Fruit fly (Drosophila melanogaster) whole organism, wandering third instar larva: ENCODE measurements around the gene CG8036.

Source experiments
- Abd-B ChIP-seq: fragments of >200 bp; optimal IDR thresholded peaks from 2 replicates; lab custom pipeline; 2017; ENCODE audit warnings: missing biosample characterization, missing genetic modification characterization
- CG32264 ChIP-seq: fragments of 200-800 bp; sonication (Bioruptor generic); optimal IDR thresholded peaks from 2 replicates; lab custom pipeline; 2016; ENCODE audit warnings: missing biosample characterization, missing genetic modification characterization
- CG9705 ChIP-seq: fragments of 200-800 bp; sonication (Bioruptor generic); optimal IDR thresholded peaks from 2 replicates; lab custom pipeline; 2018; ENCODE audit warnings: missing biosample characterization, mild to moderate bottlenecking, missing genetic modification characterization
- CrebA ChIP-seq: fragments of 200-800 bp; sonication (Bioruptor generic); optimal IDR thresholded peaks from 2 replicates; lab custom pipeline; 2016; ENCODE audit warnings: missing biosample characterization, mild to moderate bottlenecking, missing genetic modification characterization, borderline replicate concordance
- Dfd ChIP-seq: fragments of >200 bp; optimal IDR thresholded peaks from 2 replicates; lab custom pipeline; 2017; ENCODE audit warnings: missing biosample characterization, missing genetic modification characterization
- Dif ChIP-seq: fragments of 200-275, 200-300 bp; sonication (Bioruptor generic); optimal IDR thresholded peaks from 2 replicates; lab custom pipeline; 2018; ENCODE audit warnings: missing biosample characterization, missing genetic modification characterization; ENCODE audit not compliant: partially characterized antibody
- GATAd ChIP-seq: sonication (Bioruptor generic); optimal IDR thresholded peaks from 2 replicates; lab custom pipeline; 2016; ENCODE audit warnings: missing biosample characterization, missing genetic modification characterization
- HLH106 ChIP-seq: fragments of 200-800 bp; optimal IDR thresholded peaks from 3 replicates; lab custom pipeline; 2019; ENCODE audit warnings: missing biosample characterization, mild to moderate bottlenecking, missing genetic modification characterization, moderate library complexity
- Mio ChIP-seq: sonication (Bioruptor generic); optimal IDR thresholded peaks from 2 replicates; lab custom pipeline; 2016; ENCODE audit warnings: missing biosample characterization, missing genetic modification characterization
- Myc ChIP-seq: fragments of >200 bp; optimal IDR thresholded peaks from 2 replicates; lab custom pipeline; 2017
- N ChIP-seq: fragments of >200 bp; optimal IDR thresholded peaks from 2 replicates; lab custom pipeline; 2018; ENCODE audit warnings: missing biosample characterization, missing external identifiers, missing genetic modification characterization
- OdsH ChIP-seq: fragments of 200-800 bp; sonication (Bioruptor generic); optimal IDR thresholded peaks from 2 replicates; lab custom pipeline; 2016; ENCODE audit warnings: missing biosample characterization, mild to moderate bottlenecking, missing genetic modification characterization
- Rel ChIP-seq, 2 experiments: fragments of 200-800 bp; sonication (Bioruptor generic) in 1 of 2; optimal IDR thresholded peaks; 2 replicates in 1 of 2; 3 replicates in 1 of 2; lab custom pipeline; 2016 to 2019; ENCODE audit warnings: mild to moderate bottlenecking in 2 of 2, missing biosample characterization in 2 of 2, missing genetic modification characterization in 2 of 2, moderate library complexity in 1 of 2
- br ChIP-seq: fragments of 200-800 bp; sonication (Bioruptor generic); optimal IDR thresholded peaks from 2 replicates; lab custom pipeline; 2016; ENCODE audit warnings: missing biosample characterization, missing genetic modification characterization
- dl ChIP-seq, 2 experiments: fragments of 175-275, 200-275 bp in 1 of 2; fragments of 200-275 bp in 1 of 2; sonication (Bioruptor generic); optimal IDR thresholded peaks; lab custom pipeline; 2018; ENCODE audit warnings: mild to moderate bottlenecking in 2 of 2, missing biosample characterization in 2 of 2, missing genetic modification characterization in 2 of 2, moderate library complexity in 2 of 2; ENCODE audit not compliant: partially characterized antibody in 2 of 2, insufficient read depth in 1 of 2
- dsf ChIP-seq: sonication (Bioruptor generic); optimal IDR thresholded peaks from 2 replicates; lab custom pipeline; 2016; ENCODE audit warnings: missing biosample characterization, missing genetic modification characterization, borderline replicate concordance
- ey ChIP-seq: fragments of 200-800 bp; sonication (Bioruptor generic); optimal IDR thresholded peaks from 2 replicates; lab custom pipeline; 2016; ENCODE audit warnings: missing biosample characterization, missing genetic modification characterization
- foxo ChIP-seq, 2 experiments: fragments of 200-800 bp; sonication (Bioruptor generic); optimal IDR thresholded peaks; 2 replicates in 1 of 2; 3 replicates in 1 of 2; lab custom pipeline; 2016 to 2017; ENCODE audit warnings: missing biosample characterization in 2 of 2, missing genetic modification characterization in 2 of 2
- fru ChIP-seq: fragments of 200-800 bp; sonication (Bioruptor generic); optimal IDR thresholded peaks from 3 replicates; lab custom pipeline; 2016; ENCODE audit warnings: missing biosample characterization, mild to moderate bottlenecking, missing genetic modification characterization
- jim ChIP-seq: fragments of 175-275, 200-325 bp; sonication (Bioruptor generic); optimal IDR thresholded peaks from 2 replicates; lab custom pipeline; 2016; ENCODE audit warnings: missing biosample characterization, mild to moderate bottlenecking, missing genetic modification characterization
- lola ChIP-seq: fragments of >200 bp; optimal IDR thresholded peaks from 2 replicates; lab custom pipeline; 2017; ENCODE audit warnings: missing biosample characterization, missing genetic modification characterization
- pan ChIP-seq: fragments of >200 bp; optimal IDR thresholded peaks from 2 replicates; lab custom pipeline; 2017
- psq ChIP-seq: fragments of 200-800 bp; sonication (Bioruptor generic); optimal IDR thresholded peaks from 3 replicates; lab custom pipeline; 2017; ENCODE audit warnings: missing biosample characterization, mild to moderate bottlenecking, missing genetic modification characterization, moderate library complexity
- rgr ChIP-seq: fragments of 200-800 bp; sonication (Bioruptor generic); optimal IDR thresholded peaks from 3 replicates; lab custom pipeline; 2016; ENCODE audit warnings: missing biosample characterization, mild to moderate bottlenecking, missing genetic modification characterization
- sv ChIP-seq: fragments of 200-800 bp; sonication (Bioruptor generic); optimal IDR thresholded peaks from 3 replicates; lab custom pipeline; 2016; ENCODE audit warnings: missing biosample characterization, missing genetic modification characterization
- tai ChIP-seq: sonication (Bioruptor generic); optimal IDR thresholded peaks from 2 replicates; lab custom pipeline; 2016; ENCODE audit warnings: missing biosample characterization, missing genetic modification characterization
- usp ChIP-seq: fragments of >200 bp; optimal IDR thresholded peaks from 2 replicates; lab custom pipeline; 2017; ENCODE audit warnings: missing biosample characterization, missing genetic modification characterization

CG8036 gene

DNA sequence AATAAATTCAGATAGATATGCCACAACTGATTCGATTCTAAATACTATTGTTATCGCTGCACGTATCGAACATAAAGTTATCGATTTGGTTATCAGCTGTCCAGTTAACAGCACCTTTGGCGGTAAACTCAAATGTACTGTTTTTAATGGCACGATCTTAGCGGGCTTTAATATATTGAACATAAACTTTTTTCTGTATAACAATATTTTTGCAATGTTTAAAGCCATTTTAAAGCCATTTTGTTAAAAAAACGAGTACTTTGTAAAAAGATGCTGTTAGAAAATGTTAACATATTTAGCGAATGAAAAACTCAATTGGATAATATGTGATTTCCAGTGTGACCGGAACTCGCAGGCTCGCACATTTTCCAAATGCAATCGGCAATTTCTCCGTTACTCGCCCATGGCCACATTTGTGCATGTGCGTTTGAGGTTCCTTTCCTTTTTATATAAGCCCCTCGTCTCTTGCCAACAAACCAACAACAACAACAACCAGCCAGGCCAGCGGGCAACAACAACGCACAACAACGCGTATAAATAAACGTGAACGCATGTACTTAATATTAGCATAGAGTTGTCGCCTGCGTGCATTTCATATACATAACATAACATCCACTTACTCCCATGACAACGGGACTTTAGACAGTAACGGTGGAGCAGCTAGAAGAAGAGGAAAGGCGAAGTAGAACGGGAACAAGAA lies 48.3 kb downstream of the CG8036 start, which contains the start of gene TMEM216:
TSS of gene TMEM216 (plus strand) at position 393 of the 700 bp plus-strand sequence.
- no peak for TF ChIP-seq fru (GFP tag; lab: Kevin White, UChicago)
- no peak for TF ChIP-seq lola
- TF ChIP-seq GATAd (GFP tag; lab: Kevin White, UChicago): no peak
- TF ChIP-seq psq (GFP tag; lab: Kevin White, UChicago): peak; percentile 2
- no peak for TF ChIP-seq foxo (GFP tag; optimal IDR thresholded peaks at IDR 0.05; lab: Kevin White, UChicago)
- no peak for TF ChIP-seq Rel (GFP tag; optimal IDR thresholded peaks at IDR 0.05; lab: Kevin White, UChicago)
- TF ChIP-seq Rel (tag; optimal IDR thresholded peaks at IDR 0.05; lab: Kevin White, UChicago): peak; percentile 58
- TF ChIP-seq rgr: peak; percentile 1

DNA sequence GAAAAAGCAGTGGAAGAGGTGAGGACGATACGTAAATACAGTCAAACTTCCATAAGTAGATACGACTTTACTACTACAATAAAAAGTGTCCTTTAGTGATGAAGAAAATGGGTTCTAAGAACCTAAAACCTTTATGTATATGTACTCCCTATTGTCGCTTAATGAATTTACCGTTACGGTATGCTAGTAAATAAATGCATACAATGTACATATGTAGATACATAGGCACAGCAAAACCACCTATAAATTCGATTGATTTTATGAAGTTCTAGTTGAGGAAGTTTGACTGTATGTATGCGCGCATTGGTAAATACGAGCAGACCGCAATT lies 48.8 kb downstream of the CG8036 start:
- TF ChIP-seq OdsH (peak; percentile 6), CG9705 (GFP tag; lab: Kevin White, UChicago) (no peak), ey (GFP tag; lab: Kevin White, UChicago) (peak; percentile 10)

DNA sequence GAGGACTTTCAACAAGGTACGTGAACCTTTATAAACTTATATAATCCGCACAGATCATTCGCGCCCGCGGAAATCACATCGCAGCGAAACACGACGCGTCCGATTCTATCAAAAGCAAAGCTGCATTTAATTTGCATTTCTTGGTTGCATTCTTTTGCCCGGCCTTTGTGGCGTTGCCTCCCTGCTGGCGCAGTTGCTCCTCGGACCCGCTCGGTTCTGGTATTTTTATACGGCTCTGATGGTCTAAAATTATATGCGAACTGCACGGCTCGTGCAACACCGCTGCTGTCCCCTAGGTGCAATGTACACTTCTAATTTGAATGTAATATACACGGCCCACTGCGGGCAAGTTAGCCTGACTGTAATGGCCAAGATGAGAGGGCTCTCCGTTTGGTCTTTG lies 50.7 kb downstream of the CG8036 start, which contains the start of gene Cks85A:
TSS of gene Cks85A (minus strand) at position 101 of the 400 bp plus-strand sequence.
- no peak for TF ChIP-seq CrebA (GFP tag; lab: Kevin White, UChicago)
- no peak for TF ChIP-seq Rel (GFP tag; optimal IDR thresholded peaks at IDR 0.05; lab: Kevin White, UChicago)
- TF ChIP-seq Rel (tag; optimal IDR thresholded peaks at IDR 0.05; lab: Kevin White, UChicago): peak; percentile 25

DNA sequence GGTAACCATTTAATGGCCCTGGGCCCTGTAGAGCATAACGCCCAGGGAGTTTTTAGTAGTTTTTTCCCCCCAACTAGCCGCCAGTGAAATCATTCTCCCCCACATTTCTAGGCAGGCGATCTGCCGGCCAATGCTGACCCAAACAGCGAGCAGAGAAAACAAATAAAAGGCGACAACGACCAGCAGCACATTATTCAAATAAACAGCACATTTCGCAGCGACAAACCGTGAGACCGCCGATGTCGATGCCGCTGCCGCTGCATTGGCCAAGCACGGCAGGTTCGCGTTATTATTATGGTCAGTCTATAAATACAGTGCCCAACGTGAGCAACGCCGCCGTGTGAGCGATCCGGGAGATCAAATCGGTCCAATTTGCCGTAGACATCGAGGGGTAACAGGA lies 51.2 kb downstream of the CG8036 start, which contains the start of gene CG11760:
TSS of gene CG11760 (plus strand) at position 301 of the 400 bp plus-strand sequence.
- TF ChIP-seq foxo (GFP tag; optimal IDR thresholded peaks at IDR 0.05; lab: Kevin White, UChicago) (no peak), dsf (GFP tag; lab: Kevin White, UChicago) (no peak), Mio (no peak), tai (GFP tag; lab: Kevin White, UChicago) (no peak), Dfd (GFP tag; lab: Kevin White, UChicago) (no peak), sv (GFP tag; lab: Kevin White, UChicago) (no peak), HLH106 (no peak), jim (GFP tag; lab: Kevin White, UChicago) (no peak), br (GFP tag; lab: Kevin White, UChicago) (no peak), CrebA (GFP tag; lab: Kevin White, UChicago) (no peak), Dif (GFP tag; lab: Kevin White, UChicago) (no peak), CG9705 (GFP tag; lab: Kevin White, UChicago) (no peak), Abd-B (GFP tag; lab: Kevin White, UChicago) (no peak), OdsH (no peak), lola (no peak), fru (GFP tag; lab: Kevin White, UChicago) (no peak)

DNA sequence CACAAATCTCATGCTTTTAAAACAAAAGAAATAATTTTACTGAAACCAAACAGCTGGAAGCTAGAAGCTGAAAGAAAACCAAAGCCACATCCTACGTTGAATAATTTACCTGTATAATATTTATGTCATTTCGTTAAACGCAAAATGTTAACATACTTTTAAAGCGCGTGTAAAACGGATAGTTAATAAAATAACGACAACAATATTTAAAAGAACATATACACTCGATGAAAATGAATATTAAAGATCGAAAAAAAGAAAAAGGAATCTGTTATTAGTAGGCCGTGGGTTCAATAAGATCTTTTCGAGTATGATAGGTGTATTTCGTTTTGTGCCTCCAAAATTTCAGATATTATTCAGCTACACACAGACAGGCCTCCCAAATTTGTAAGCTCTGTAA lies 53.4 kb downstream of the CG8036 start, which contains the start of gene CG8136:
TSS of gene CG8136 (plus strand) at position 301 of the 400 bp plus-strand sequence.
- TF ChIP-seq Myc (lab: Kevin White, UChicago) (no peak), rgr (no peak), Rel (GFP tag; optimal IDR thresholded peaks at IDR 0.05; lab: Kevin White, UChicago) (no peak), Rel (tag; optimal IDR thresholded peaks at IDR 0.05; lab: Kevin White, UChicago) (no peak), dl (GFP tag; optimal IDR thresholded peaks at IDR 0.05; lab: Kevin White, UChicago; ENCODE audit: insufficient read depth in 1 of 2, partially characterized antibody in 2 of 2) (no peak), foxo (GFP tag; optimal IDR thresholded peaks at IDR 0.05; lab: Kevin White, UChicago) (no peak), usp (no peak), CG32264 (GFP tag; lab: Kevin White, UChicago) (no peak), br (GFP tag; lab: Kevin White, UChicago) (no peak), dsf (GFP tag; lab: Kevin White, UChicago) (no peak), N (no peak)

DNA sequence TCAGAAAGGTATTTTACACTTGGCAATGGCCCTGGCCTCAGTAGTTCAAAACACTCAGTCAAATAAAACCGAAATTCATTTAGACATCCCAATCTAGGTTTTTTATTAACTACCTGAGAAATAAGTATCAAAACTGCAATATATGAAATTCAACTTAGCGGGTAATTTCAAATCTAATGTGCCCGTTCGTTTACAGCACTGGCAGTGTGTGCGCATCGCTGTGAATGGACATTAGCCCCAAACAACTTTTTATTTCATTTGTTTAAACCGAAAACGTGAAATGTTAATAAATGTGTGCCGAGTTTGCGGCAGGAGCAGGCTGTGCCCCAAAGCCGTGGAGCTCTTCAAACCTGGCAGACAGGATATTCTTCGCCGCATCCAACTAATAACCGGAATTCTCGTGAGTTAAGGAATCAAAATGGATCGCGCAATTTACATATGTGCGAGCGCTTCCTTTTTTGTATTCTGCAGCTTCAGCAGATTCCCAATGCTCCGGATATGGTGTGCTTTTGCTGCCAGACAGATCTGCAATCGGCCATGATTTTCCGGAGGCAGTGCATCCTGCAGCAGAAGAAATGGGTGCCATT lies 55.4 kb downstream of the CG8036 start, which contains the start of gene nom:
TSS of gene nom (plus strand) at position 213 of the 587 bp plus-strand sequence.
- no peak for TF ChIP-seq GATAd (GFP tag; lab: Kevin White, UChicago)
- TF ChIP-seq Rel (GFP tag; optimal IDR thresholded peaks at IDR 0.05; lab: Kevin White, UChicago): no peak
- peak; percentile 77 for TF ChIP-seq Rel (tag; optimal IDR thresholded peaks at IDR 0.05; lab: Kevin White, UChicago)
- no peak for TF ChIP-seq pan (lab: Kevin White, UChicago)
